Worm (Caenorhabditis elegans): ENCODE measurements around the gene R04D3.4.

ce11 chrX:13306869-13307446 is 18.3 kb upstream of the R04D3.4 start:
- TF ChIP-seq ztf-29 (GFP tag; IDR thresholded peaks at IDR 0.05) (peak; percentile 96), cog-1 (tag; optimal IDR thresholded peaks at IDR 0.05) (peak; percentile 97), flt-1 (GFP tag; IDR thresholded peaks at IDR 0.05) (peak; percentile 97), ref-1 (GFP tag; conservative IDR thresholded peaks at IDR 0.05) (peak; percentile 91), T22C8.4 (GFP tag; IDR thresholded peaks at IDR 0.05) (peak; percentile 95)

Measured in whole organism, midembryonic.